Worm (Caenorhabditis elegans): ENCODE data around the gene F38A5.6.

Gene F38A5.6

DNA sequence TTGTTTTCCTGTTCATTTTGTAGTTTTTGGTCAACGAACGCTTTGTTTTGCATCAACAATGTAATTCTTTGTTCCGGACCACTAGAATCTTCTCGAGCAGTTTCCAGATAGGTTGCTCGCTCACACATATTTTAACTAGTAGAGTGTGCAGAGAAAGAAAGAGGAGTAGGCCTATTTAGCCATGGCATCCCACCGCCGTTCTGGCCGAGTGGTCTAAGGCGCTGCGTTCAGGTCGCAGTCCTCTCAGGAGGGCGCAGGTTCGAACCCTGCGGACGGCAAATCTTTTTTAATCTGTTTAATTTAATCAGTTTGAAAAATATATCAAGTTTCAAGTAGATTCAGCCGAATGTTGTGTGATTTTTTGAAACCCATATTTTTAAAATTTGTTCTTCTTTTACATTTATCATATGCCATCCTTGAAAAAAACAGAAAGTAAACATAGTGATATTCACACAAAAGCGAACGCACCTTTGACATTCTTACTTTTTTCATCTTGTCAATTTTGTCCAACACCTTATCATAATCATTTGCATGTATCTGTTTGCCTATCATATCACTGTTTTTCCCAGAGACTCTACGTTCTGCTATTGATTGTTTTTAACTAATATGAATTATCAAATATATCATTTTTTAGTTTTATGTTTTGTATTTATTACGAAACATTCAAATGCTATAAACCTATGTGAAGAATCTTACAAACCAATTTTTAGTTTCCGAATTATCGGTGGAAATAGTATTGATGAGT is 40.4 kb downstream of the F38A5.6 start, which contains the start of gene try-3:
Gene try-3 (plus strand): TSS at position 532 of the 745 bp plus-strand sequence.
- TF ChIP-seq aly-1 (tag; optimal IDR thresholded peaks at IDR 0.05) (peak; percentile 71), tbx-11 (GFP tag; IDR thresholded peaks at IDR 0.05) (peak; percentile 81), hmg-4 (GFP tag; optimal IDR thresholded peaks at IDR 0.05) (no peak), ets-7 (tag; optimal IDR thresholded peaks at IDR 0.05) (peak; percentile 66), hnd-1 (tag; optimal IDR thresholded peaks at IDR 0.05) (peak; percentile 46), F13C5.2 (tag; optimal IDR thresholded peaks at IDR 0.05) (peak; percentile 57), hmbx-1 (tag; optimal IDR thresholded peaks at IDR 0.05) (no peak), scrt-1 (GFP tag; IDR thresholded peaks at IDR 0.05) (peak; percentile 80), tbx-37 (GFP tag; conservative IDR thresholded peaks at IDR 0.05) (peak; percentile 75), pes-1 (GFP tag; IDR thresholded peaks at IDR 0.05) (peak; percentile 88), ama-1 (optimal IDR thresholded peaks at IDR 0.05) (no peak), ceh-13 (GFP tag; optimal IDR thresholded peaks at IDR 0.05) (peak; percentile 67), B0310.2 (tag; optimal IDR thresholded peaks at IDR 0.05) (peak; percentile 34), ceh-36 (tag; optimal IDR thresholded peaks at IDR 0.05) (peak; percentile 83), tra-4 (tag; optimal IDR thresholded peaks at IDR 0.05) (peak; percentile 49), sea-1 (GFP tag; conservative IDR thresholded peaks at IDR 0.05) (peak; percentile 87), flt-1 (GFP tag; IDR thresholded peaks at IDR 0.05) (peak; percentile 86)

DNA sequence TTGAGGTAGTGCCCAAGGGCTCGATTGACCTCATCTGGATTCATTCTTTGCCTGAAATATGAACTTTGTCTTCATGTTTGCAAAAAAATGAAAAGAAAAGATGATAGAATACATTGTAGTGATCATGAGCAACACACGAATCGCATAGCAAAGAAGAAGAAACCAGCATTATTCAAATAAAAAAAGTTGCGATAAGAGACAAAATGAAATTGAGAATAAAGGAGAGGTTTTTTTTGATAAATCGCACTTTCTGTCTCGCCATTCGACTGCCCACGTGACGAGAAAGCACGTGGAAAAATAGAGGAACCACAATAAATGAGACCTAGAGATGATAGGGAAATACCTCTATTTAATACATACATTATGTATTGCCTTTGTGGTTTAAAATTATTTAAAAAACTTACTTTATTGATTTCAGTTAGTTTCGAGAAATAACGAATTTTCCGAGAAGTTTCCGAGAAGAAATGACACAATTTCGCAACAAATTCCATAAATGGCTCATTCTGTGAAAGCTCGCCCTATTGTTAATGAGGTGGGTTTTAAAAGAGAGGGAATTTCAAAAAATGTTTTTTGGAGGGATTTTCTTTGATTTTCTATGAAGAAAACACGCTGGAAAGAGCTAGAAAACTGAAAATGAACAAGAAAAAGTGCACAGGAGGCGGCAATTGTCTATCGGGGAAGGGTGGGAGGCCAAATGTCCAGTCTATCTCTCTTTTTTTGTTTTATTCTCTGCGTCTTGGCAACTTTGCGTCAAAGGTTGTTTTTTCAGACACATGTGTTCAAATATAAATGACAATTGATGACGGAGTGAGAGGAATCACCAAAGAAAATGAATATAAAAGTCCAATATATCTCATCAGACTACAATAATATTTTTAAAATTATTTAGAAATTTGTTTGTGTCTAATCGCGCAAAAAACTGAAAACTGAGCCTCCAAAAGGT is 41.5 kb downstream of the F38A5.6 start, which contains the start of gene paqr-1:
Gene paqr-1 (minus strand): TSS at position 51 of the 943 bp plus-strand sequence.
- TF ChIP-seq pes-1 (GFP tag; IDR thresholded peaks at IDR 0.05): no peak
- TF ChIP-seq ceh-13 (GFP tag; optimal IDR thresholded peaks at IDR 0.05): no peak
- no peak for TF ChIP-seq ets-7 (tag; optimal IDR thresholded peaks at IDR 0.05)
- TF ChIP-seq B0310.2 (tag; optimal IDR thresholded peaks at IDR 0.05): no peak
- TF ChIP-seq ama-1 (optimal IDR thresholded peaks at IDR 0.05): no peak
- no peak for TF ChIP-seq flt-1 (GFP tag; IDR thresholded peaks at IDR 0.05)
- no peak for TF ChIP-seq hnd-1 (tag; optimal IDR thresholded peaks at IDR 0.05)
- no peak for TF ChIP-seq tbx-11 (GFP tag; IDR thresholded peaks at IDR 0.05)
- no peak for TF ChIP-seq ceh-36 (tag; optimal IDR thresholded peaks at IDR 0.05)
- TF ChIP-seq sea-1 (GFP tag; conservative IDR thresholded peaks at IDR 0.05): no peak
- TF ChIP-seq tbx-37 (GFP tag; conservative IDR thresholded peaks at IDR 0.05): no peak
- TF ChIP-seq hmbx-1 (tag; optimal IDR thresholded peaks at IDR 0.05): no peak
- no peak for TF ChIP-seq tra-4 (tag; optimal IDR thresholded peaks at IDR 0.05)
- no peak for TF ChIP-seq scrt-1 (GFP tag; IDR thresholded peaks at IDR 0.05)
- TF ChIP-seq hmg-4 (GFP tag; optimal IDR thresholded peaks at IDR 0.05): no peak
- no peak for TF ChIP-seq F13C5.2 (tag; optimal IDR thresholded peaks at IDR 0.05)
- no peak for TF ChIP-seq aly-1 (tag; optimal IDR thresholded peaks at IDR 0.05)

DNA sequence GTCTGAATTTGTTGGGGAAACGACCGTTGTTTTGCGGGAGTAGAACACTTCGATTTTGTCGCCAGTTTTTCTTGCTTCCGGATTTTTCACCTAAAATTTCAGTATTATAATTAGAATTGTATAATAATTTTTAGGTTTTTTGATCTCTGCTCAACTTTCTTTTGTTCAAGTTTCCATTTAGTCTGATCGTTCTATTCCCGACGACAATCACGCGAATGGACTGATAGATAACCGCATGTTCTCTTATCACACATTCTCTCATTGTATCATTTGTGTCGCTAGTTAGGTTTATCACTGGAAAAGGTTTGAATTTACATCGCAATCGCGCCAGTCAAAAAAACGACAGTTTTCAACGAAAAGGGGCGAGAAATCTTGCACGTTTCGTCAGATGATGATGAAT is 42.3 kb downstream of the F38A5.6 start:
- TF ChIP-seq hmg-4 (GFP tag; optimal IDR thresholded peaks at IDR 0.05) (no peak), tbx-11 (GFP tag; IDR thresholded peaks at IDR 0.05) (no peak), tra-4 (tag; optimal IDR thresholded peaks at IDR 0.05) (no peak), hmbx-1 (tag; optimal IDR thresholded peaks at IDR 0.05) (no peak), sea-1 (GFP tag; conservative IDR thresholded peaks at IDR 0.05) (no peak), F13C5.2 (tag; optimal IDR thresholded peaks at IDR 0.05) (no peak), ceh-13 (GFP tag; optimal IDR thresholded peaks at IDR 0.05) (no peak), ets-7 (tag; optimal IDR thresholded peaks at IDR 0.05) (no peak), flt-1 (GFP tag; IDR thresholded peaks at IDR 0.05) (no peak), pes-1 (GFP tag; IDR thresholded peaks at IDR 0.05) (no peak), tbx-37 (GFP tag; conservative IDR thresholded peaks at IDR 0.05) (no peak), ceh-36 (tag; optimal IDR thresholded peaks at IDR 0.05) (no peak), B0310.2 (tag; optimal IDR thresholded peaks at IDR 0.05) (no peak)

DNA sequence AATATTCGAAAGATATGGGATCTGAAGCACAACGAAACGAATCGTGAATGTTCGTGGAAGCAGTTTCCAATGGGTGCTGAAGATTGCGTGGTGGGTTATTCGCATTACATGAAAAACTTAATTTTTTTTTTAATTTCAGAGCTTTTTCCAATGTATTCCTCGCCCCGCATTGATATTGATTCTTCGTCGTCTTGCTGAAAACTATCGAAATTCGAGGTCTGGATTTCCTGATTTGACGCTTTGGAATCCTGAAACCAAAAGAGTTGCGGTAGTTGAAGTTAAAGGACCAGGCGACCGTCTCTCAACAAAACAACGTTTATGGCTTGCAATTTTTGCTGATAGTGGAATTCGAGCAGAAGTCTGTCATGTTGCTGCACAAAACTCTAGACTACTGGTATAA is 45.2 kb downstream of the F38A5.6 start:
- TF ChIP-seq ceh-36 (tag; optimal IDR thresholded peaks at IDR 0.05): no peak
- no peak for TF ChIP-seq ama-1 (optimal IDR thresholded peaks at IDR 0.05)
- no peak for TF ChIP-seq ceh-13 (GFP tag; optimal IDR thresholded peaks at IDR 0.05)
- TF ChIP-seq sea-1 (GFP tag; conservative IDR thresholded peaks at IDR 0.05): no peak
- TF ChIP-seq B0310.2 (tag; optimal IDR thresholded peaks at IDR 0.05): no peak
- no peak for TF ChIP-seq tbx-11 (GFP tag; IDR thresholded peaks at IDR 0.05)
- no peak for TF ChIP-seq F13C5.2 (tag; optimal IDR thresholded peaks at IDR 0.05)
- TF ChIP-seq hmg-4 (GFP tag; optimal IDR thresholded peaks at IDR 0.05): no peak
- TF ChIP-seq tra-4 (tag; optimal IDR thresholded peaks at IDR 0.05): no peak
- no peak for TF ChIP-seq aly-1 (tag; optimal IDR thresholded peaks at IDR 0.05)
- no peak for TF ChIP-seq flt-1 (GFP tag; IDR thresholded peaks at IDR 0.05)
- TF ChIP-seq hmbx-1 (tag; optimal IDR thresholded peaks at IDR 0.05): no peak
- no peak for TF ChIP-seq ets-7 (tag; optimal IDR thresholded peaks at IDR 0.05)

DNA sequence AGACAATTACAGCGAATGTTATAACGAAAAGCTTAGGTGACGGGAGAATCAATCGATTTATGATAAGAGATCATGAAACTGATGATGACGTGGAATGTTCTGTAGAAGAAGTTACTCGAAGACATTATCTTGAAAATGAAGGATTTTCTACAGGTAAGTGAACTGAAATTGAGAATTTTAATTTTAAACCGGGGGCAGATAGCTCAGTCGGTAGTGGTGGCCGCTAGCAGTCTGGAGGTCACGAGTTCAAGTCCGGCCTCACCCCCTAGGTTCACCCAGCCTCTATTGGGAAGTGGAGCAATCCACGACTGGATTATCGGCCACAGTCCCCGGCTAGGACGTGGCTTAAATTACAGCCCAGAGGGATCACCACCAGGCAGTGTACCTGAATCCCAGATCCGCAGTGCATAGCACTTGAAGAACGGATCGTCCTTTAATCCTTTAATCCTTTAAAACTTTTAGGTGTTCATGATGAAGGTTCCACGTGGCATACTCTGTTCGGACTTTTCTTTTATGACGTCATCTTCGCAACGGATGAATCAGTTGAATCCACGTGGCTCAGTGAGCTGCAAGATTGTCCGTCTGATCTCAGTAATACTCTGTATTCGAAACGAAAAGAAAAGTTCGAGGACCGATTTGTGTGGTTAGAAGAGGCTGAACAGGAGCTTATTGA is 45.7 kb downstream of the F38A5.6 start:
- peak; percentile 19 for TF ChIP-seq ceh-36 (tag; optimal IDR thresholded peaks at IDR 0.05)

- TF ChIP-seq ets-7 (tag; optimal IDR thresholded peaks at IDR 0.05): no peak
- no peak for TF ChIP-seq aly-1 (tag; optimal IDR thresholded peaks at IDR 0.05)
- no peak for TF ChIP-seq scrt-1 (GFP tag; IDR thresholded peaks at IDR 0.05)
- no peak for TF ChIP-seq B0310.2 (tag; optimal IDR thresholded peaks at IDR 0.05)
These were observed 48.6 kb downstream of the F38A5.6 start, which contains the start of gene fan-1 for ce11 chrIV:6548609-6549008. TSS of gene fan-1 (plus strand) at chrIV:6548686.

Data from whole organism, early embryonic.